Fruit fly (Drosophila melanogaster) whole organism, wandering third instar larva: ENCODE measurements around the gene CG32767.

Experiments used
- CG9705 ChIP-seq: fragments of 200-800 bp; sonication (Bioruptor generic); optimal IDR thresholded peaks from 2 replicates; lab custom pipeline; 2018; ENCODE audit warnings: missing biosample characterization, mild to moderate bottlenecking, missing genetic modification characterization
- Dfd ChIP-seq: fragments of >200 bp; optimal IDR thresholded peaks from 2 replicates; lab custom pipeline; 2017; ENCODE audit warnings: missing biosample characterization, missing genetic modification characterization
- GATAd ChIP-seq: sonication (Bioruptor generic); optimal IDR thresholded peaks from 2 replicates; lab custom pipeline; 2016; ENCODE audit warnings: missing biosample characterization, missing genetic modification characterization
- HLH106 ChIP-seq: fragments of 200-800 bp; optimal IDR thresholded peaks from 3 replicates; lab custom pipeline; 2019; ENCODE audit warnings: missing biosample characterization, mild to moderate bottlenecking, missing genetic modification characterization, moderate library complexity
- Hnf4 ChIP-seq: fragments of 200-800 bp; sonication (Bioruptor generic); optimal IDR thresholded peaks from 2 replicates; lab custom pipeline; 2016; ENCODE audit warnings: missing biosample characterization, mild to moderate bottlenecking, missing genetic modification characterization
- Sp1 ChIP-seq: fragments of 200-800 bp; sonication (Bioruptor generic); optimal IDR thresholded peaks from 3 replicates; lab custom pipeline; 2019; ENCODE audit warnings: missing biosample characterization, mild to moderate bottlenecking, missing genetic modification characterization, moderate library complexity
- br ChIP-seq: fragments of 200-800 bp; sonication (Bioruptor generic); optimal IDR thresholded peaks from 2 replicates; lab custom pipeline; 2016; ENCODE audit warnings: missing biosample characterization, missing genetic modification characterization
- brk ChIP-seq: fragments of 200-800 bp; sonication (Bioruptor generic); optimal IDR thresholded peaks from 2 replicates; lab custom pipeline; 2016; ENCODE audit warnings: missing biosample characterization, mild to moderate bottlenecking, missing genetic modification characterization
- dl ChIP-seq, 2 experiments: fragments of 175-275, 200-275 bp in 1 of 2; fragments of 200-275 bp in 1 of 2; sonication (Bioruptor generic); optimal IDR thresholded peaks; lab custom pipeline; 2018; ENCODE audit warnings: mild to moderate bottlenecking in 2 of 2, missing biosample characterization in 2 of 2, missing genetic modification characterization in 2 of 2, moderate library complexity in 2 of 2; ENCODE audit not compliant: partially characterized antibody in 2 of 2, insufficient read depth in 1 of 2
- fru ChIP-seq: fragments of 200-800 bp; sonication (Bioruptor generic); optimal IDR thresholded peaks from 3 replicates; lab custom pipeline; 2016; ENCODE audit warnings: missing biosample characterization, mild to moderate bottlenecking, missing genetic modification characterization
- lola ChIP-seq: fragments of >200 bp; optimal IDR thresholded peaks from 2 replicates; lab custom pipeline; 2017; ENCODE audit warnings: missing biosample characterization, missing genetic modification characterization
- pan ChIP-seq: fragments of >200 bp; optimal IDR thresholded peaks from 2 replicates; lab custom pipeline; 2017
- psq ChIP-seq: fragments of 200-800 bp; sonication (Bioruptor generic); optimal IDR thresholded peaks from 3 replicates; lab custom pipeline; 2017; ENCODE audit warnings: missing biosample characterization, mild to moderate bottlenecking, missing genetic modification characterization, moderate library complexity
- tai ChIP-seq: sonication (Bioruptor generic); optimal IDR thresholded peaks from 2 replicates; lab custom pipeline; 2016; ENCODE audit warnings: missing biosample characterization, missing genetic modification characterization

DNA sequence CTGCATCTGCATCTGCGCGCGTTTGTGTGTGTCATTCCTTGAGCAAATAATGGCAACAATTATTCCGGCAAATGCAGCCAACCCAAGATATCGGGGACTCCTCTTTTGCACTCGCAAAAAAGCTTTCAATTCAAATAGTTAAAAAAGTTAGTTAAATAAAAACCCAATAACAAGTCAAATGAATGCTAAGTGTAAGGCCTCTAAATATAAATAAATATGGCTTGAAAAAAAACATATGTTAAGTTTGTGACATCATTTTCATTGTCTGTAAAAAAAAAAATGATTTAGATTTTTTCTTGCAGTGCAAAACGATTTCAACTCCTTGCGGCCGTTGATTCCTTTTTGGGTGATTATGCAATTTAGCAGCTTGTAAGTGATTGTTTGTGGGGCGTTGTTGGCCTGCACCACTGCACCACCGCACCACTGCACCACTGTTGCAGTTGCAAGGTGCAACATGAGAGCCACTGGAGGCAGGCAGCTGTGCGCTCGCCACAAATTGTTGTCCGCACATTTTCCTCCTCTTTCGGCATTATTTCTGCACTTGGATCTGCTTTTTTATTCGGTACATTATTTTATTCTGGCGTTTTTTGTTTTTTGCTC is 58.4 kb downstream of the CG32767 start:
- TF ChIP-seq HLH106 (tag; lab: Kevin White, UChicago) = peak; percentile 74
- TF ChIP-seq dl (GFP tag; optimal IDR thresholded peaks at IDR 0.05; lab: Kevin White, UChicago; ENCODE audit: insufficient read depth in 1 of 2, partially characterized antibody in 2 of 2) = no peak
- TF ChIP-seq Dfd = no peak
- peak; percentile 8 for TF ChIP-seq psq (GFP tag; lab: Kevin White, UChicago)
- no peak for TF ChIP-seq pan (lab: Kevin White, UChicago)
- peak; percentile 68 for TF ChIP-seq br
- TF ChIP-seq fru = peak; percentile 83
- TF ChIP-seq Hnf4 (GFP tag; lab: Kevin White, UChicago) = peak; percentile 51
- TF ChIP-seq brk = no peak
- TF ChIP-seq lola (GFP tag; lab: Kevin White, UChicago) = no peak
- peak; percentile 84 for TF ChIP-seq Sp1
- peak; percentile 24 for TF ChIP-seq tai
- TF ChIP-seq GATAd = no peak
- no peak for TF ChIP-seq CG9705 (GFP tag; lab: Kevin White, UChicago)
